Worm (Caenorhabditis elegans) whole organism, L2 larva: ENCODE data around the gene pst-1.

Experiments
- C34F6.9 ChIP-seq: fragments of 150-350 bp; optimal IDR thresholded peaks from 2 replicates; lab custom pipeline; 2014; ENCODE audit warnings: missing biosample characterization, missing genetic modification characterization
- F13H6.1 ChIP-seq: sonication (generic microtip); optimal IDR thresholded peaks from 2 replicates; lab custom pipeline; 2016; ENCODE audit warnings: missing genetic modification characterization, missing compliant biosample characterization
- R02D3.7 ChIP-seq: fragments of 150-350 bp; optimal IDR thresholded peaks from 2 replicates; lab custom pipeline; 2014; ENCODE audit warnings: missing biosample characterization, missing genetic modification characterization
- Y55F3AM.14 ChIP-seq: fragments of 200-800 bp; sonication (Bioruptor generic); optimal IDR thresholded peaks from 2 replicates; lab custom pipeline; 2018; ENCODE audit warnings: mild to moderate bottlenecking, missing genetic modification characterization, missing compliant biosample characterization
- alr-1 ChIP-seq: fragments of 150-350 bp; optimal IDR thresholded peaks from 2 replicates; lab custom pipeline; 2014; ENCODE audit warnings: missing biosample characterization, missing genetic modification characterization
- aly-2 ChIP-seq: fragments of 150-350 bp; optimal IDR thresholded peaks from 2 replicates; lab custom pipeline; 2014; ENCODE audit warnings: missing biosample characterization, missing genetic modification characterization
- ama-1 ChIP-seq: fragments of 150-350 bp; optimal IDR thresholded peaks from 2 replicates; lab custom pipeline; 2018; ENCODE audit warnings: inconsistent platforms
- blmp-1 ChIP-seq: sonication (generic microtip); optimal IDR thresholded peaks from 2 replicates; lab custom pipeline; 2017; ENCODE audit warnings: missing genetic modification characterization, mild to moderate bottlenecking, missing compliant biosample characterization, antibody characterized with exemption, moderate library complexity; ENCODE audit not compliant: insufficient read depth
- ceh-16 ChIP-seq: fragments of 150-350 bp; optimal IDR thresholded peaks from 2 replicates; lab custom pipeline; 2014; ENCODE audit warnings: missing biosample characterization, missing genetic modification characterization
- ceh-82 ChIP-seq: fragments of 150-350 bp; optimal IDR thresholded peaks from 2 replicates; lab custom pipeline; 2014; ENCODE audit warnings: missing biosample characterization, missing genetic modification characterization
- crh-2 ChIP-seq: sonication (generic microtip); optimal IDR thresholded peaks from 2 replicates; lab custom pipeline; 2017; ENCODE audit warnings: missing biosample characterization, missing genetic modification characterization
- dmd-4 ChIP-seq: sonication (generic microtip); optimal IDR thresholded peaks from 2 replicates; lab custom pipeline; 2017; ENCODE audit warnings: missing biosample characterization, missing genetic modification characterization
- elt-3 ChIP-seq: sonication (generic microtip); optimal IDR thresholded peaks from 2 replicates; lab custom pipeline; 2017; ENCODE audit warnings: missing biosample characterization, missing genetic modification characterization
- fos-1 ChIP-seq: fragments of 150-350 bp; optimal IDR thresholded peaks from 2 replicates; lab custom pipeline; 2014; ENCODE audit warnings: missing biosample characterization, missing genetic modification characterization
- gmeb-1 ChIP-seq: fragments of 150-350 bp; optimal IDR thresholded peaks from 2 replicates; lab custom pipeline; 2014; ENCODE audit warnings: missing biosample characterization, missing genetic modification characterization
- lin-39 ChIP-seq: fragments of 150-350 bp; optimal IDR thresholded peaks from 2 replicates; lab custom pipeline; 2014; ENCODE audit warnings: missing biosample characterization, missing genetic modification reagents, missing genetic modification characterization
- lsy-2 ChIP-seq, 2 experiments: fragments of 150-350 bp in 1 of 2; sonication (generic microtip) in 1 of 2; optimal IDR thresholded peaks; 2 replicates each; lab custom pipeline; 2014 to 2017; ENCODE audit warnings: missing biosample characterization in 2 of 2, missing genetic modification characterization in 2 of 2
- mdl-1 ChIP-seq, 2 experiments: fragments of 150-350 bp in 1 of 2; sonication (generic microtip) in 1 of 2; optimal IDR thresholded peaks; 2 replicates each; lab custom pipeline; 2017; ENCODE audit warnings: missing biosample characterization in 2 of 2, missing genetic modification characterization in 2 of 2
- nhr-10 ChIP-seq: sonication (generic microtip); optimal IDR thresholded peaks from 2 replicates; lab custom pipeline; 2017; ENCODE audit warnings: missing biosample characterization, missing genetic modification characterization
- nhr-11 ChIP-seq: fragments of 150-350 bp; optimal IDR thresholded peaks from 2 replicates; lab custom pipeline; 2014; ENCODE audit warnings: missing biosample characterization, missing genetic modification characterization
- nhr-129 ChIP-seq: fragments of 150-350 bp; optimal IDR thresholded peaks from 2 replicates; lab custom pipeline; 2014; ENCODE audit warnings: missing biosample characterization, missing genetic modification characterization
- nhr-21 ChIP-seq: fragments of 150-350 bp; optimal IDR thresholded peaks from 2 replicates; lab custom pipeline; 2014; ENCODE audit warnings: missing biosample characterization, missing genetic modification characterization
- nhr-25 ChIP-seq: fragments of 150-350 bp; sonication (generic microtip); optimal IDR thresholded peaks from 3 replicates; lab custom pipeline; 2014; ENCODE audit warnings: missing biosample characterization, missing genetic modification characterization
- nhr-6 ChIP-seq: fragments of 150-350 bp; optimal IDR thresholded peaks from 2 replicates; lab custom pipeline; 2014; ENCODE audit warnings: missing biosample characterization, missing genetic modification characterization
- nhr-77 ChIP-seq: fragments of 150-350 bp; optimal IDR thresholded peaks from 2 replicates; lab custom pipeline; 2014; ENCODE audit warnings: missing biosample characterization, missing genetic modification characterization
- peb-1 ChIP-seq: fragments of 150-350 bp; optimal IDR thresholded peaks from 2 replicates; lab custom pipeline; 2014; ENCODE audit warnings: missing biosample characterization, missing genetic modification characterization
- skn-1 ChIP-seq: sonication (generic microtip); optimal IDR thresholded peaks from 2 replicates; lab custom pipeline; 2017; ENCODE audit warnings: missing biosample characterization, missing genetic modification characterization
- sma-3 ChIP-seq: sonication (generic microtip); optimal IDR thresholded peaks from 2 replicates; lab custom pipeline; 2016; ENCODE audit warnings: missing genetic modification reagents, missing genetic modification characterization, missing compliant biosample characterization
- sma-9 ChIP-seq, 2 experiments: fragments of 150-350 bp in 1 of 2; sonication (generic microtip) in 1 of 2; optimal IDR thresholded peaks; 2 replicates each; lab custom pipeline; 2014 to 2016; ENCODE audit warnings: missing genetic modification characterization in 2 of 2, mild to moderate bottlenecking in 1 of 2, missing biosample characterization in 1 of 2, missing compliant biosample characterization in 1 of 2, missing genetic modification reagents in 1 of 2, moderate library complexity in 1 of 2
- snpc-4 ChIP-seq: fragments of 150-350 bp; optimal IDR thresholded peaks from 2 replicates; lab custom pipeline; 2014; ENCODE audit warnings: missing biosample characterization, missing genetic modification characterization
- unc-55 ChIP-seq: fragments of 150-350 bp; sonication (generic microtip); optimal IDR thresholded peaks from 3 replicates; lab custom pipeline; 2014; ENCODE audit warnings: missing biosample characterization, missing genetic modification reagents, missing genetic modification characterization
- unc-62 ChIP-seq: fragments of 150-350 bp; optimal IDR thresholded peaks from 2 replicates; lab custom pipeline; 2014; ENCODE audit warnings: missing biosample characterization, missing genetic modification reagents, missing genetic modification characterization
- zag-1 ChIP-seq: fragments of 150-350 bp; optimal IDR thresholded peaks from 2 replicates; lab custom pipeline; 2014; ENCODE audit warnings: missing biosample characterization, missing genetic modification characterization
- ztf-1 ChIP-seq: fragments of 200-800 bp; sonication (Bioruptor generic); conservative IDR thresholded peaks from 2 replicates; pipeline ENCODE4 v1.3.6; 2022; ENCODE audit warnings: missing genetic modification characterization, missing compliant biosample characterization
- ztf-11 ChIP-seq: sonication (generic microtip); optimal IDR thresholded peaks from 2 replicates; lab custom pipeline; 2017; ENCODE audit warnings: missing biosample characterization, missing genetic modification characterization

Gene pst-1

ce11 chrV:5936691-5937090, 6.6 kb upstream of the pst-1 start, which contains the start of the genes M03F8.5 and M03F8.7:
Gene M03F8.5, minus strand, starts transcription at chrV:5936791.
Gene M03F8.7, plus strand, starts transcription at chrV:5936939.
- no peak for TF ChIP-seq ama-1 (lab: Kevin White, UChicago)
- TF ChIP-seq zag-1 (tag; lab: Kevin White, UChicago) = no peak
- no peak for TF ChIP-seq nhr-25
- TF ChIP-seq mdl-1 (tag; optimal IDR thresholded peaks at IDR 0.05; lab: Kevin White, UChicago) = no peak
- no peak for TF ChIP-seq sma-9 (GFP tag; optimal IDR thresholded peaks at IDR 0.05; lab: Kevin White, UChicago)
- TF ChIP-seq sma-9 (tag; optimal IDR thresholded peaks at IDR 0.05; lab: Kevin White, UChicago) = no peak
- TF ChIP-seq peb-1 (tag; lab: Kevin White, UChicago) = no peak
- TF ChIP-seq nhr-6 (tag; lab: Kevin White, UChicago) = no peak
- TF ChIP-seq R02D3.7 (tag; lab: Kevin White, UChicago) = no peak
- TF ChIP-seq blmp-1 (tag; lab: Kevin White, UChicago) = no peak
- no peak for TF ChIP-seq nhr-10 (tag; lab: Kevin White, UChicago)
- no peak for TF ChIP-seq lin-39
- TF ChIP-seq ztf-1 (GFP tag; lab: Robert Waterston, UW) = no peak
- no peak for TF ChIP-seq Y55F3AM.14
- TF ChIP-seq lsy-2 (tag; optimal IDR thresholded peaks at IDR 0.05; lab: Kevin White, UChicago) = no peak

- TF ChIP-seq gmeb-1 (tag; lab: Kevin White, UChicago) (peak; percentile 99), lsy-2 (tag; optimal IDR thresholded peaks at IDR 0.05; lab: Kevin White, UChicago) (peak; percentile 69 to 73), R02D3.7 (tag; lab: Kevin White, UChicago) (peak; percentile 63), C34F6.9 (tag; lab: Kevin White, UChicago) (peak; percentile 60), nhr-11 (tag; lab: Kevin White, UChicago) (no peak), sma-3 (GFP tag; lab: Kevin White, UChicago) (peak; percentile 24), unc-55 (GFP tag; lab: Kevin White, UChicago) (peak; percentile 76), ztf-11 (tag; lab: Kevin White, UChicago) (no peak), crh-2 (tag; lab: Kevin White, UChicago) (peak; percentile 18)
Observed at ce11 chrV:5939503-5940072, 3.7 kb upstream of the pst-1 start, which contains the start of gene syf-3. Gene syf-3, plus strand, starts transcription at chrV:5940022.

- TF ChIP-seq unc-62 (GFP tag; lab: Kevin White, UChicago) (no peak), F13H6.1 (tag; lab: Kevin White, UChicago) (no peak), elt-3 (no peak), lin-39 (peak; percentile 7), skn-1 (no peak), nhr-25 (peak; percentile 4)
Observed at ce11 chrV:5949674-5950149, 6.4 kb downstream of the pst-1 start.

ce11 chrV:5951133-5951532, 7.9 kb downstream of the pst-1 start, which contains the start of gene M03F8.1:
Gene M03F8.1, plus strand, starts transcription at chrV:5951433.
- no peak for TF ChIP-seq C34F6.9 (tag; lab: Kevin White, UChicago)
- TF ChIP-seq F13H6.1 (tag; lab: Kevin White, UChicago) = no peak
- no peak for TF ChIP-seq ztf-11 (tag; lab: Kevin White, UChicago)
- no peak for TF ChIP-seq ztf-1 (GFP tag; lab: Robert Waterston, UW)
- TF ChIP-seq gmeb-1 (tag; lab: Kevin White, UChicago) = no peak
- no peak for TF ChIP-seq aly-2
- TF ChIP-seq nhr-129 (tag; lab: Kevin White, UChicago) = no peak
- no peak for TF ChIP-seq lsy-2 (tag; optimal IDR thresholded peaks at IDR 0.05; lab: Kevin White, UChicago)
- no peak for TF ChIP-seq elt-3
- TF ChIP-seq nhr-6 (tag; lab: Kevin White, UChicago) = no peak
- TF ChIP-seq unc-62 (GFP tag; lab: Kevin White, UChicago) = no peak
- TF ChIP-seq snpc-4 (tag; lab: Kevin White, UChicago) = no peak
- no peak for TF ChIP-seq ceh-82
- TF ChIP-seq Y55F3AM.14 = no peak
- TF ChIP-seq ceh-16 (tag; lab: Kevin White, UChicago) = no peak

- TF ChIP-seq skn-1 = no peak
- TF ChIP-seq dmd-4 (tag; lab: Kevin White, UChicago) = no peak
- TF ChIP-seq crh-2 (tag; lab: Kevin White, UChicago) = no peak
- TF ChIP-seq gmeb-1 (tag; lab: Kevin White, UChicago) = no peak
- no peak for TF ChIP-seq alr-1 (tag; lab: Kevin White, UChicago)
- TF ChIP-seq Y55F3AM.14 = no peak
- no peak for TF ChIP-seq nhr-25
- no peak for TF ChIP-seq nhr-21 (tag; lab: Kevin White, UChicago)
- no peak for TF ChIP-seq fos-1 (tag; lab: Kevin White, UChicago)
- no peak for TF ChIP-seq C34F6.9 (tag; lab: Kevin White, UChicago)
- TF ChIP-seq nhr-77 (tag; lab: Kevin White, UChicago) = no peak
Observed at ce11 chrV:5953086-5953485, 9.8 kb downstream of the pst-1 start.
